Fruit fly (Drosophila melanogaster): ENCODE results near the gene TwdlV.

DNA sequence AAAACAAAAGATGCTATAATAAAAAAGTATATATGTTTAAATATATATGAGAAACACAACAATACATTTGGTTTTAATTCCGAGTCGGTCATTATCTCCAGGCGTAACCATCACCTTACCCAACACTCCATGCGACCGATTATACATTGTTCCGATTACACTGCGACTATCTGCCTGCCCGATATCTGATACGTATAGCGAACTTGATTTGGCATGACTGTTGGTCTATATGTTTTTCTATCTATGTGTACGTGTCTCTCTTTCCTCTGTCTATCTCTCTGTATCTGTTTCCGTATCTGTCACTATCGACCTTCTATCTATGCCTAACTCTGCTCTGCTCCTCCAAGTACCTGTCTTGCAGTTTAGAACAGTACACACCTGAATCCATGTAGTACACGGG, 47.0 kb downstream of the TwdlV start:
- no peak for TF ChIP-seq CTCF (optimal IDR thresholded peaks at IDR 0.05)
- no peak for TF ChIP-seq CG8478 (optimal IDR thresholded peaks at IDR 0.05)
